Worm (Caenorhabditis elegans): Measurements from ENCODE around the gene T13F3.6.

DNA sequence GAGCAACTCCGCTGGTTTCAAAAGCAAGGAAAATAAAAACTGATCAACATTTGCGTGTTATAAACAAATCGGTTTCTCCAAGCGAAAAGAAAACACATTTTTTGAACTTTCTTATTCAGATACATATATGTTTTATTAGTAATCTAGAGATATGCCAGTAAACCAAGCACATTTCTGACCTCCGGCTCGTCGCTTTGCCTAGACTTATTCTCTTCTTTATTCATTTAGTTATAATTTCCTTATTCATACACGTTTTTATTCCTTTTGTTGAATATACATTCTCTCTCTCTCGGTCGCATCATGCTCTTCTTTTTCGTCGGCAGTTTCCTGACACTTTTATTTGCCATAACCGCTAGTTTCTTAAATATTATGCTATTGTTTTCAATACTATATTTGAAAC, 27.6 kb upstream of the T13F3.6 start, which contains the start of gene srbc-84:
- TF ChIP-seq skn-1 (tag; optimal IDR thresholded peaks at IDR 0.05) (no peak), nhr-77 (tag; optimal IDR thresholded peaks at IDR 0.05) (no peak), cey-2 (tag; optimal IDR thresholded peaks at IDR 0.05; ENCODE audit: borderline replicate concordance, insufficient read depth) (no peak), ceh-82 (tag; optimal IDR thresholded peaks at IDR 0.05) (no peak), nhr-25 (tag; optimal IDR thresholded peaks at IDR 0.05; ENCODE audit: borderline replicate concordance, insufficient read depth) (no peak), lim-7 (GFP tag; IDR thresholded peaks at IDR 0.05) (no peak), mep-1 (tag; optimal IDR thresholded peaks at IDR 0.05) (no peak), D1046.2 (GFP tag; IDR thresholded peaks at IDR 0.05) (no peak), mdl-1 (tag; optimal IDR thresholded peaks at IDR 0.05) (no peak), dpl-1 (GFP tag; optimal IDR thresholded peaks at IDR 0.05) (no peak), fos-1 (tag; optimal IDR thresholded peaks at IDR 0.05) (no peak), saeg-2 (GFP tag; IDR thresholded peaks at IDR 0.05) (no peak)
